Worm (Caenorhabditis elegans) whole organism, L3 larva: ENCODE results near the gene K02D10.2.

Source experiments
- ama-1 ChIP-seq: fragments of 150-350 bp; optimal IDR thresholded peaks from 2 replicates; lab custom pipeline; 2018
- ceh-82 ChIP-seq: fragments of 150-350 bp; optimal IDR thresholded peaks from 2 replicates; lab custom pipeline; 2014; ENCODE audit warnings: missing biosample characterization, missing genetic modification characterization
- egl-27 ChIP-seq: sonication (generic microtip); optimal IDR thresholded peaks from 4 replicates; lab custom pipeline; 2017; ENCODE audit warnings: missing biosample characterization, missing genetic modification reagents, missing genetic modification characterization
- mdl-1 ChIP-seq: fragments of 150-350 bp; optimal IDR thresholded peaks from 2 replicates; lab custom pipeline; 2014; ENCODE audit warnings: missing biosample characterization, missing genetic modification characterization
- pha-4 ChIP-seq: fragments of 150-350 bp; optimal IDR thresholded peaks from 2 replicates; lab custom pipeline; 2014; ENCODE audit warnings: missing biosample characterization, missing genetic modification reagents, missing genetic modification characterization

DNA sequence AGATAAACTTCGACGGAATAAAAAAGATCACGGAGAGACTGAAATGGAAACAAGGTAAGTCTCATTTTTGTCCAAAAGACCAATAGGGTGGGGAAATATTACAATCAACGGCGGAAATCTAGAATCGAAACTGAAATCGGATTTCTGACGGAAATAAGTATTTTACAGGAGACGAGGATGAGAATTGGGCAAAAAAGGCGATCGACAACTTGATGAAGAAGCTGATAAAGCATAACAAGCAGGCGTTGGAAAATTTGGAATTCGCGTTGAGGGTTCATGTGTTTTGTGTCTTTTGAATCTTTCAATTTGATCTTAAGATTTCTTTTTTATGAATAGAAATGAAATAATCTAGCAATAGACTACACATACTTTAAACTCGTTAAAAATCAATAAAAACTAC lies 20.5 kb downstream of the K02D10.2 start, which contains the start of gene ugtp-1:
- TF ChIP-seq ama-1 (lab: Kevin White, UChicago) (no peak), pha-4 (no peak), mdl-1 (tag; lab: Kevin White, UChicago) (no peak), egl-27 (no peak), ceh-82 (no peak)
